Worm (Caenorhabditis elegans) whole organism, L4 larva: Measurements from ENCODE around the gene idpp-2.

ENCODE experiments used
- F37D6.2 ChIP-seq: sonication (generic microtip); optimal IDR thresholded peaks from 2 replicates; lab custom pipeline; 2016; ENCODE audit warnings: mild to moderate bottlenecking, missing genetic modification characterization, missing compliant biosample characterization
- F44E2.7 ChIP-seq: fragments of 200-800 bp; sonication (Bioruptor generic); IDR thresholded peaks from 2 replicates; pipeline ENCODE4 v2.1.2; 2022; ENCODE audit warnings: missing genetic modification characterization, missing compliant biosample characterization
- F49E8.2 ChIP-seq: sonication (generic microtip); optimal IDR thresholded peaks from 2 replicates; lab custom pipeline; 2016; ENCODE audit warnings: missing compliant biosample characterization, mild to moderate bottlenecking, missing genetic modification characterization, borderline replicate concordance
- R02D3.7 ChIP-seq: fragments of 150-350 bp; sonication (generic microtip); optimal IDR thresholded peaks from 3 replicates; lab custom pipeline; 2014; ENCODE audit warnings: missing biosample characterization, missing genetic modification characterization
- Y105C5A.15 ChIP-seq: fragments of 200-800 bp; sonication (Bioruptor generic); IDR thresholded peaks from 2 replicates; pipeline ENCODE4 v1.3.6; 2022; ENCODE audit warnings: missing genetic modification characterization, missing compliant biosample characterization
- Y48G9A.11 ChIP-seq: fragments of 200-800 bp; sonication (Bioruptor generic); IDR thresholded peaks from 2 replicates; pipeline ENCODE4 v1.3.6; 2022; ENCODE audit warnings: missing genetic modification reagents, missing genetic modification characterization, missing compliant biosample characterization
- Y75B8A.6 ChIP-seq: fragments of 200-800 bp; sonication (Bioruptor generic); IDR thresholded peaks from 2 replicates; pipeline ENCODE4 v1.3.6; 2022; ENCODE audit warnings: missing genetic modification reagents, missing genetic modification characterization, missing compliant biosample characterization
- aha-1 ChIP-seq: fragments of 150-350 bp; peaks from one replicate; lab custom pipeline; 2014; ENCODE audit warnings: missing biosample characterization, missing genetic modification characterization
- arid-1 ChIP-seq: fragments of 200-800 bp; sonication (Bioruptor generic); conservative IDR thresholded peaks from 2 replicates; pipeline ENCODE4 v1.3.6; 2022; ENCODE audit warnings: missing genetic modification reagents, missing genetic modification characterization, missing compliant biosample characterization
- attf-4 ChIP-seq: sonication (generic microtip); optimal IDR thresholded peaks from 3 replicates; lab custom pipeline; 2017; ENCODE audit warnings: missing biosample characterization, missing genetic modification characterization
- ceh-20 ChIP-seq: fragments of 200-800 bp; sonication (Bioruptor generic); IDR thresholded peaks from 2 replicates; pipeline ENCODE4 v1.3.6; 2022; ENCODE audit warnings: missing genetic modification reagents, missing genetic modification characterization, missing compliant biosample characterization
- ceh-32 ChIP-seq: sonication (generic microtip); optimal IDR thresholded peaks from 2 replicates; lab custom pipeline; 2016; ENCODE audit warnings: mild to moderate bottlenecking, missing genetic modification characterization, missing compliant biosample characterization; ENCODE audit not compliant: poor library complexity
- ceh-44 ChIP-seq: fragments of 200-800 bp; sonication (Bioruptor generic); IDR thresholded peaks from 2 replicates; pipeline ENCODE4 v1.3.6; 2022; ENCODE audit warnings: missing genetic modification reagents, missing genetic modification characterization, missing compliant biosample characterization
- ceh-62 ChIP-seq: sonication (generic microtip); optimal IDR thresholded peaks from 2 replicates; lab custom pipeline; 2017; ENCODE audit warnings: missing biosample characterization, missing genetic modification characterization
- ces-1 ChIP-seq: fragments of 150-350 bp; sonication (generic microtip); optimal IDR thresholded peaks from 4 replicates; lab custom pipeline; 2014; ENCODE audit warnings: missing biosample characterization, missing genetic modification reagents, missing genetic modification characterization
- dpl-1 ChIP-seq: fragments of 150-350 bp; optimal IDR thresholded peaks from 2 replicates; lab custom pipeline; 2014; ENCODE audit warnings: missing biosample characterization, missing genetic modification reagents, missing genetic modification characterization
- fkh-10 ChIP-seq: fragments of 150-350 bp; optimal IDR thresholded peaks from 2 replicates; lab custom pipeline; 2014; ENCODE audit warnings: missing biosample characterization, missing genetic modification reagents, missing genetic modification characterization
- hif-1 ChIP-seq, 2 experiments: sonication (generic microtip); optimal IDR thresholded peaks; 2 replicates each; lab custom pipeline; 2016 to 2017; ENCODE audit warnings: missing compliant biosample characterization in 2 of 2, missing genetic modification characterization in 2 of 2, missing genetic modification reagents in 2 of 2, missing genotype in 2 of 2, mild to moderate bottlenecking in 1 of 2
- hlh-11 ChIP-seq: fragments of 200-800 bp; sonication (Bioruptor generic); optimal IDR thresholded peaks from 2 replicates; lab custom pipeline; 2018; ENCODE audit warnings: mild to moderate bottlenecking, missing genetic modification characterization, missing compliant biosample characterization
- hlh-30 ChIP-seq: sonication (generic microtip); optimal IDR thresholded peaks from 2 replicates; lab custom pipeline; 2017; ENCODE audit warnings: antibody characterized with exemption, mild to moderate bottlenecking, missing genetic modification characterization, missing compliant biosample characterization; ENCODE audit not compliant: insufficient read depth
- hmg-1.1 ChIP-seq: fragments of 200-800 bp; sonication (Bioruptor generic); IDR thresholded peaks from 2 replicates; pipeline ENCODE4 v1.3.6; 2022; ENCODE audit warnings: missing genetic modification reagents, missing genetic modification characterization, missing compliant biosample characterization
- jun-1 ChIP-seq: fragments of 150-350 bp; optimal IDR thresholded peaks from 2 replicates; lab custom pipeline; 2014; ENCODE audit warnings: missing biosample characterization, missing genetic modification reagents, missing genetic modification characterization
- lim-7 ChIP-seq: fragments of 200-800 bp; sonication (Bioruptor generic); IDR thresholded peaks from 2 replicates; pipeline ENCODE4 v1.3.6; 2022; ENCODE audit warnings: missing genetic modification characterization, missing compliant biosample characterization
- lin-13 ChIP-seq: fragments of 150-350 bp; optimal IDR thresholded peaks from 2 replicates; lab custom pipeline; 2014; ENCODE audit warnings: missing biosample characterization, missing genetic modification reagents, missing genetic modification characterization
- lin-38 ChIP-seq: fragments of 200-800 bp; sonication (Bioruptor generic); IDR thresholded peaks from 2 replicates; pipeline ENCODE4 v1.3.6; 2022; ENCODE audit warnings: missing genetic modification reagents, missing genetic modification characterization, missing compliant biosample characterization
- lin-39 ChIP-seq: fragments of 150-350 bp; optimal IDR thresholded peaks from 2 replicates; lab custom pipeline; 2014; ENCODE audit warnings: missing biosample characterization, missing genetic modification reagents, missing genetic modification characterization
- lir-3 ChIP-seq: sonication (generic microtip); optimal IDR thresholded peaks from 2 replicates; lab custom pipeline; 2016; ENCODE audit warnings: mild to moderate bottlenecking, missing genetic modification characterization, missing compliant biosample characterization
- lsy-2 ChIP-seq, 2 experiments: fragments of 150-350 bp in 1 of 2; sonication (generic microtip) in 1 of 2; optimal IDR thresholded peaks; 2 replicates each; lab custom pipeline; 2014 to 2017; ENCODE audit warnings: missing biosample characterization in 2 of 2, missing genetic modification characterization in 2 of 2
- mes-2 ChIP-seq: sonication (generic microtip); optimal IDR thresholded peaks from 2 replicates; lab custom pipeline; 2016; ENCODE audit warnings: missing genotype, mild to moderate bottlenecking, missing genetic modification characterization, missing compliant biosample characterization; ENCODE audit not compliant: poor library complexity, severe bottlenecking
- mxl-3 ChIP-seq: fragments of 200-800 bp; sonication (Bioruptor generic); optimal IDR thresholded peaks from 2 replicates; lab custom pipeline; 2018; ENCODE audit warnings: mild to moderate bottlenecking, missing genetic modification characterization, missing compliant biosample characterization
- nhr-11 ChIP-seq: fragments of 150-350 bp; optimal IDR thresholded peaks from 2 replicates; lab custom pipeline; 2014; ENCODE audit warnings: missing biosample characterization, missing genetic modification characterization
- nhr-237 ChIP-seq: sonication (generic microtip); optimal IDR thresholded peaks from 2 replicates; lab custom pipeline; 2017; ENCODE audit warnings: missing biosample characterization, missing genetic modification characterization
- nhr-48 ChIP-seq: sonication (generic microtip); optimal IDR thresholded peaks from 2 replicates; lab custom pipeline; 2016; ENCODE audit warnings: mild to moderate bottlenecking, missing genetic modification characterization, missing compliant biosample characterization
- nhr-6 ChIP-seq: fragments of 150-350 bp; optimal IDR thresholded peaks from 2 replicates; lab custom pipeline; 2014; ENCODE audit warnings: missing biosample characterization, missing genetic modification characterization
- pha-4 ChIP-seq, 2 experiments: fragments of 150-350 bp in 1 of 2; fragments of 200-800 bp in 1 of 2; sonication (Bioruptor generic) in 1 of 2; IDR thresholded peaks in 1 of 2; optimal IDR thresholded peaks in 1 of 2; 2 replicates each; pipeline versions ENCODE4 v1.3.6 to Lab custom; 2014 to 2022; ENCODE audit warnings: missing genetic modification characterization in 2 of 2, missing genetic modification reagents in 2 of 2, missing biosample characterization in 1 of 2, missing compliant biosample characterization in 1 of 2
- spr-3 ChIP-seq: fragments of 200-800 bp; sonication (Bioruptor generic); optimal IDR thresholded peaks from 2 replicates; lab custom pipeline; 2018; ENCODE audit warnings: mild to moderate bottlenecking, missing genetic modification characterization, missing compliant biosample characterization
- tag-97 ChIP-seq: fragments of 200-800 bp; sonication (Bioruptor generic); IDR thresholded peaks from 2 replicates; pipeline ENCODE4 v1.3.6; 2022; ENCODE audit warnings: missing genetic modification characterization, missing compliant biosample characterization
- tra-1 ChIP-seq: fragments of 200-800 bp; sonication (Bioruptor generic); IDR thresholded peaks from 2 replicates; pipeline ENCODE4 v1.3.6; 2022; ENCODE audit warnings: missing genetic modification reagents, missing genetic modification characterization, missing compliant biosample characterization
- unc-62 ChIP-seq, 3 experiments: fragments of 150-350 bp in 1 of 3; sonication (generic microtip); optimal IDR thresholded peaks in 2 of 3; peaks in 1 of 3; 1 replicate in 1 of 3; 2 replicates in 2 of 3; lab custom pipeline; 2014 to 2017; ENCODE audit warnings: missing biosample characterization in 3 of 3, missing genetic modification characterization in 3 of 3, missing genetic modification reagents in 3 of 3, missing genotype in 1 of 3
- zip-11 ChIP-seq: fragments of 200-800 bp; sonication (Bioruptor generic); IDR thresholded peaks from 2 replicates; pipeline ENCODE4 v1.3.6; 2022; ENCODE audit warnings: missing genetic modification characterization, missing compliant biosample characterization

idpp-2 gene

ce11 chrV:8716-9246, 7.3 kb downstream of the idpp-2 start, which contains the start of gene B0348.10 (continued):
- TF ChIP-seq lin-13 (GFP tag; lab: Kevin White, UChicago) (peak; percentile 50), fkh-10 (GFP tag; lab: Kevin White, UChicago) (peak; percentile 41), hlh-30 (tag; lab: Kevin White, UChicago) (peak; percentile 81), nhr-6 (tag; lab: Kevin White, UChicago) (peak; percentile 15), hlh-11 (tag; lab: Kevin White, UChicago) (peak; percentile 83), lim-7 (GFP tag; lab: Robert Waterston, UW) (0 out of 2 replicates have a peak, but pooled peaks have one; percentile 46), nhr-11 (peak; percentile 54), pha-4 (GFP tag; IDR thresholded peaks at IDR 0.05; lab: Robert Waterston, UW) (peak; percentile 14; the same call in 1 of the 2 replicates), pha-4 (tag; optimal IDR thresholded peaks at IDR 0.05; lab: Kevin White, UChicago) (no peak), ceh-44 (peak; percentile 57; the same call in 1 of the 2 replicates), mes-2 (tag; lab: Kevin White, UChicago) (peak; percentile 61), aha-1 (tag; lab: Kevin White, UChicago) (peak; percentile 99), dpl-1 (peak; percentile 67), spr-3 (GFP tag; lab: Kevin White, UChicago) (no peak), lin-39 (tag; lab: Kevin White, UChicago) (no peak), nhr-48 (tag; lab: Kevin White, UChicago) (peak; percentile 64), hif-1 (tag; optimal IDR thresholded peaks at IDR 0.05; lab: Kevin White, UChicago) (peak in 1 of 2 experiments; percentile 61), Y105C5A.15 (GFP tag; lab: Robert Waterston, UW) (no peak), ceh-20 (0 out of 2 replicates have a peak, but pooled peaks have one; percentile 22), F37D6.2 (peak; percentile 57)

- no peak for TF ChIP-seq F44E2.7
- no peak for TF ChIP-seq R02D3.7
- TF ChIP-seq Y48G9A.11 (GFP tag; lab: Robert Waterston, UW), result no peak
- TF ChIP-seq zip-11 (GFP tag; lab: Robert Waterston, UW), result no peak
- TF ChIP-seq attf-4 (tag; lab: Kevin White, UChicago), result no peak
- TF ChIP-seq unc-62 (GFP tag; optimal IDR thresholded peaks at IDR 0.05 in 1 of 2; lab: Kevin White, UChicago), result peak in 1 of 2 experiments; percentile 12
- no peak for TF ChIP-seq unc-62 (tag; optimal IDR thresholded peaks at IDR 0.05; lab: Kevin White, UChicago)
- no peak for TF ChIP-seq arid-1 (GFP tag; lab: Robert Waterston, UW)
- TF ChIP-seq nhr-237 (tag; lab: Kevin White, UChicago), result no peak
- TF ChIP-seq hlh-30 (tag; lab: Kevin White, UChicago), result no peak
- TF ChIP-seq lin-38, result peak; percentile 20; the same call in 1 of the 2 replicates
- TF ChIP-seq lin-39 (tag; lab: Kevin White, UChicago), result no peak
- TF ChIP-seq Y75B8A.6 (GFP tag; lab: Robert Waterston, UW), result no peak
- peak; percentile 72 for TF ChIP-seq fkh-10 (GFP tag; lab: Kevin White, UChicago)
- TF ChIP-seq lsy-2 (tag; optimal IDR thresholded peaks at IDR 0.05; lab: Kevin White, UChicago), result peak in 1 of 2 experiments; percentile 24
- no peak for TF ChIP-seq hmg-1.1
- TF ChIP-seq dpl-1, result no peak
- no peak for TF ChIP-seq ceh-62
- no peak for TF ChIP-seq tag-97 (GFP tag; lab: Robert Waterston, UW)
- peak; percentile 55 for TF ChIP-seq ces-1 (GFP tag; lab: Kevin White, UChicago)
- TF ChIP-seq mes-2 (tag; lab: Kevin White, UChicago), result no peak
- TF ChIP-seq tra-1 (GFP tag; lab: Robert Waterston, UW), result no peak
- no peak for TF ChIP-seq F49E8.2 (tag; lab: Kevin White, UChicago)
- TF ChIP-seq ceh-32 (tag; lab: Kevin White, UChicago), result no peak
- TF ChIP-seq mxl-3 (GFP tag; lab: Kevin White, UChicago), result no peak
- no peak for TF ChIP-seq spr-3 (GFP tag; lab: Kevin White, UChicago)
- TF ChIP-seq hif-1 (tag; optimal IDR thresholded peaks at IDR 0.05; lab: Kevin White, UChicago), result no peak
- no peak for TF ChIP-seq lir-3 (tag; lab: Kevin White, UChicago)
- TF ChIP-seq jun-1, result no peak
Measured at ce11 chrV:11158-11557, 9.7 kb downstream of the idpp-2 start.
